Worm (Caenorhabditis elegans) whole organism, young adult: Measurements from ENCODE around the gene unk-1.

Experiments
- B0035.1 ChIP-seq: sonication (generic microtip); optimal IDR thresholded peaks from 2 replicates; lab custom pipeline; 2016; ENCODE audit warnings: missing genetic modification characterization, mild to moderate bottlenecking, missing compliant biosample characterization, missing genotype, missing genetic modification reagents
- C06A6.2 ChIP-seq: fragments of 200-800 bp; sonication (Bioruptor generic); conservative IDR thresholded peaks from 2 replicates; pipeline ENCODE4 v1.3.6; 2022; ENCODE audit warnings: missing genetic modification characterization, missing compliant biosample characterization
- F23B12.7 ChIP-seq: sonication (generic microtip); optimal IDR thresholded peaks from 2 replicates; lab custom pipeline; 2017; ENCODE audit warnings: missing genetic modification characterization, mild to moderate bottlenecking, missing compliant biosample characterization, antibody characterized with exemption, moderate library complexity; ENCODE audit not compliant: insufficient read depth
- F49E8.2 ChIP-seq: sonication (generic microtip); optimal IDR thresholded peaks from 3 replicates; lab custom pipeline; 2017; ENCODE audit warnings: missing genetic modification characterization, mild to moderate bottlenecking, missing compliant biosample characterization, antibody characterized with exemption, moderate library complexity; ENCODE audit not compliant: insufficient read depth
- F52B5.7 ChIP-seq: sonication (generic microtip); optimal IDR thresholded peaks from 2 replicates; lab custom pipeline; 2016; ENCODE audit warnings: mild to moderate bottlenecking, missing genetic modification characterization, missing compliant biosample characterization
- K11D2.4 ChIP-seq: fragments of 200-800 bp; sonication (Bioruptor generic); IDR thresholded peaks from 2 replicates; pipeline ENCODE4 v1.3.6; 2022; ENCODE audit warnings: missing genetic modification reagents, missing genetic modification characterization, missing compliant biosample characterization
- K12H6.12 ChIP-seq: fragments of 200-800 bp; sonication (Bioruptor generic); optimal IDR thresholded peaks from 2 replicates; lab custom pipeline; 2018; ENCODE audit warnings: mild to moderate bottlenecking, missing genetic modification characterization, missing compliant biosample characterization
- T26A5.8 ChIP-seq: sonication (generic microtip); optimal IDR thresholded peaks from 2 replicates; lab custom pipeline; 2016; ENCODE audit warnings: missing genetic modification characterization, missing compliant biosample characterization
- Y56A3A.18 ChIP-seq: fragments of 200-800 bp; sonication (Bioruptor generic); IDR thresholded peaks from 2 replicates; pipeline ENCODE4 v1.3.6; 2022; ENCODE audit warnings: missing genetic modification reagents, missing genetic modification characterization, missing compliant biosample characterization
- akir-1 ChIP-seq: fragments of 200-800 bp; sonication (Bioruptor generic); optimal IDR thresholded peaks from 2 replicates; lab custom pipeline; 2018; ENCODE audit warnings: mild to moderate bottlenecking, missing genetic modification characterization, moderate library complexity, missing compliant biosample characterization
- atf-7 ChIP-seq: sonication (generic microtip); optimal IDR thresholded peaks from 2 replicates; lab custom pipeline; 2017; ENCODE audit warnings: mild to moderate bottlenecking, missing genetic modification characterization, missing compliant biosample characterization
- attf-5 ChIP-seq: fragments of 200-800 bp; sonication (Bioruptor generic); optimal IDR thresholded peaks from 2 replicates; lab custom pipeline; 2018; ENCODE audit warnings: mild to moderate bottlenecking, missing genetic modification characterization, missing compliant biosample characterization
- attf-6 ChIP-seq: fragments of 200-800 bp; sonication (Bioruptor generic); IDR thresholded peaks from 2 replicates; pipeline ENCODE4 v1.3.6; 2022; ENCODE audit warnings: missing genetic modification reagents, missing genetic modification characterization, missing compliant biosample characterization
- bed-1 ChIP-seq: fragments of 200-800 bp; sonication (Bioruptor generic); IDR thresholded peaks from 2 replicates; pipeline ENCODE4 v1.3.6; 2022; ENCODE audit warnings: missing genetic modification reagents, missing genetic modification characterization, missing compliant biosample characterization
- bed-2 ChIP-seq: fragments of 200-800 bp; sonication (Bioruptor generic); IDR thresholded peaks from 2 replicates; pipeline ENCODE4 v1.3.6; 2022; ENCODE audit warnings: missing genetic modification reagents, missing genetic modification characterization, missing compliant biosample characterization
- cebp-1 ChIP-seq, 2 experiments: fragments of 200-800 bp in 1 of 2; sonication (Bioruptor generic) in 1 of 2; sonication (generic microtip) in 1 of 2; IDR thresholded peaks in 1 of 2; optimal IDR thresholded peaks in 1 of 2; 2 replicates each; pipeline versions ENCODE4 v1.3.6 to Lab custom; 2017 to 2022; ENCODE audit warnings: missing compliant biosample characterization in 2 of 2, missing genetic modification characterization in 2 of 2, mild to moderate bottlenecking in 1 of 2, missing genetic modification reagents in 1 of 2, moderate library complexity in 1 of 2
- ceh-27 ChIP-seq: fragments of 200-800 bp; sonication (Bioruptor generic); optimal IDR thresholded peaks from 2 replicates; lab custom pipeline; 2018; ENCODE audit warnings: mild to moderate bottlenecking, missing genetic modification characterization, moderate library complexity, missing compliant biosample characterization
- ceh-40 ChIP-seq: fragments of 200-800 bp; sonication (Bioruptor generic); IDR thresholded peaks from 2 replicates; pipeline ENCODE4 v1.3.6; 2022; ENCODE audit warnings: missing genetic modification characterization, missing compliant biosample characterization
- ceh-58 ChIP-seq: fragments of 200-800 bp; sonication (Bioruptor generic); IDR thresholded peaks from 2 replicates; pipeline ENCODE4 v1.3.6; 2022; ENCODE audit warnings: missing genetic modification characterization, missing compliant biosample characterization
- dox-1 ChIP-seq: fragments of 200-800 bp; sonication (Bioruptor generic); IDR thresholded peaks from 2 replicates; pipeline ENCODE4 v1.3.6; 2022; ENCODE audit warnings: missing genetic modification reagents, missing genetic modification characterization, missing compliant biosample characterization
- dpl-1 ChIP-seq: fragments of 150-350 bp; optimal IDR thresholded peaks from 2 replicates; lab custom pipeline; 2014; ENCODE audit warnings: missing biosample characterization, missing genetic modification reagents, missing genetic modification characterization
- egl-44 ChIP-seq: fragments of 200-800 bp; sonication (Bioruptor generic); IDR thresholded peaks from 2 replicates; pipeline ENCODE4 v1.3.6; 2022; ENCODE audit warnings: missing genetic modification reagents, missing genetic modification characterization, missing compliant biosample characterization
- fkh-3 ChIP-seq: sonication (generic microtip); optimal IDR thresholded peaks from 2 replicates; lab custom pipeline; 2016; ENCODE audit warnings: mild to moderate bottlenecking, missing genetic modification characterization, missing compliant biosample characterization
- hmg-1.2 ChIP-seq: fragments of 200-800 bp; sonication (Bioruptor generic); IDR thresholded peaks from 2 replicates; pipeline ENCODE4 v1.3.6; 2022; ENCODE audit warnings: missing genetic modification reagents, missing genetic modification characterization, missing compliant biosample characterization
- lin-35 ChIP-seq, 3 experiments: fragments of 150-350 bp in 2 of 3; sonication (generic microtip) in 1 of 3; optimal IDR thresholded peaks; 2 replicates each; lab custom pipeline; 2014 to 2018; ENCODE audit warnings: missing biosample characterization in 3 of 3, missing genetic modification characterization in 3 of 3, missing genetic modification reagents in 3 of 3
- lin-40 ChIP-seq: sonication (generic microtip); optimal IDR thresholded peaks from 2 replicates; lab custom pipeline; 2016; ENCODE audit warnings: missing genetic modification characterization, mild to moderate bottlenecking, missing compliant biosample characterization, missing genotype, missing genetic modification reagents
- lir-1 ChIP-seq: fragments of 200-800 bp; sonication (Bioruptor generic); conservative IDR thresholded peaks from 2 replicates; pipeline ENCODE4 v1.3.6; 2022; ENCODE audit warnings: missing genetic modification reagents, missing genetic modification characterization, missing compliant biosample characterization
- madf-3 ChIP-seq: fragments of 200-800 bp; sonication (Bioruptor generic); IDR thresholded peaks from 2 replicates; pipeline ENCODE4 v1.3.6; 2022; ENCODE audit warnings: missing genetic modification reagents, missing genetic modification characterization, missing compliant biosample characterization
- mcd-1 ChIP-seq: fragments of 200-800 bp; sonication (Bioruptor generic); IDR thresholded peaks from 2 replicates; pipeline ENCODE4 v1.3.6; 2022; ENCODE audit warnings: missing genetic modification reagents, missing genetic modification characterization, missing compliant biosample characterization
- mel-28 ChIP-seq: sonication (generic microtip); optimal IDR thresholded peaks from 2 replicates; lab custom pipeline; 2016; ENCODE audit warnings: borderline replicate concordance, mild to moderate bottlenecking, missing genetic modification characterization, missing compliant biosample characterization
- mes-4 ChIP-seq: sonication (generic microtip); optimal IDR thresholded peaks from 2 replicates; lab custom pipeline; 2016; ENCODE audit warnings: missing genotype, missing genetic modification characterization, missing compliant biosample characterization
- mxl-1 ChIP-seq: sonication (generic microtip); optimal IDR thresholded peaks from 2 replicates; lab custom pipeline; 2016; ENCODE audit warnings: missing genetic modification characterization, missing compliant biosample characterization
- nfya-1 ChIP-seq: sonication (generic microtip); optimal IDR thresholded peaks from 2 replicates; lab custom pipeline; 2017; ENCODE audit warnings: antibody characterized with exemption, missing compliant biosample characterization, missing genetic modification characterization, borderline replicate concordance; ENCODE audit not compliant: insufficient read depth
- nhr-27 ChIP-seq: fragments of 200-800 bp; sonication (Bioruptor generic); optimal IDR thresholded peaks from 2 replicates; lab custom pipeline; 2018; ENCODE audit warnings: mild to moderate bottlenecking, missing genetic modification characterization, moderate library complexity, missing compliant biosample characterization
- nhr-90 ChIP-seq: sonication (generic microtip); optimal IDR thresholded peaks from 2 replicates; lab custom pipeline; 2016; ENCODE audit warnings: missing genotype, mild to moderate bottlenecking, missing genetic modification characterization, missing compliant biosample characterization
- pha-4 ChIP-seq: fragments of 150-350 bp; sonication (generic microtip); optimal IDR thresholded peaks from 2 replicates; lab custom pipeline; 2014; ENCODE audit warnings: missing biosample characterization, missing genetic modification reagents, missing genetic modification characterization
- rcor-1 ChIP-seq: fragments of 200-800 bp; sonication (Bioruptor generic); IDR thresholded peaks from 2 replicates; pipeline ENCODE4 v1.3.6; 2022; ENCODE audit warnings: missing genetic modification reagents, missing genetic modification characterization, missing compliant biosample characterization
- rec-8 ChIP-seq, 2 experiments: sonication (generic microtip); optimal IDR thresholded peaks; 2 replicates each; lab custom pipeline; 2016; ENCODE audit warnings: mild to moderate bottlenecking in 2 of 2, missing genetic modification characterization in 2 of 2, missing genetic modification reagents in 2 of 2, missing genotype in 2 of 2, missing biosample characterization in 1 of 2, missing compliant biosample characterization in 1 of 2, moderate library complexity in 1 of 2
- snpc-1.3 ChIP-seq: sonication (generic microtip); optimal IDR thresholded peaks from 2 replicates; lab custom pipeline; 2017; ENCODE audit warnings: missing genetic modification characterization, mild to moderate bottlenecking, missing compliant biosample characterization, antibody characterized with exemption, moderate library complexity, missing genotype, missing genetic modification reagents; ENCODE audit not compliant: insufficient read depth
- snpc-3.4 ChIP-seq: sonication (generic microtip); optimal IDR thresholded peaks from 2 replicates; lab custom pipeline; 2017; ENCODE audit warnings: missing genetic modification characterization, mild to moderate bottlenecking, missing compliant biosample characterization, antibody characterized with exemption, moderate library complexity, missing genotype, missing genetic modification reagents
- snpc-4 ChIP-seq, 5 experiments: fragments of 150-350 bp in 1 of 5; sonication (generic microtip) in 4 of 5; optimal IDR thresholded peaks; 2 replicates each; lab custom pipeline; 2014 to 2018; ENCODE audit warnings: missing genetic modification characterization in 5 of 5, missing biosample characterization in 3 of 5, antibody characterized with exemption in 2 of 5, mild to moderate bottlenecking in 2 of 5, missing compliant biosample characterization in 2 of 5, missing genotype in 2 of 5, moderate library complexity in 2 of 5, missing genetic modification reagents in 1 of 5
- xnd-1 ChIP-seq: sonication (generic microtip); optimal IDR thresholded peaks from 2 replicates; lab custom pipeline; 2016; ENCODE audit warnings: missing genotype, missing genetic modification reagents, missing genetic modification characterization, missing compliant biosample characterization
- ztf-3 ChIP-seq: fragments of 200-800 bp; sonication (Bioruptor generic); optimal IDR thresholded peaks from 2 replicates; lab custom pipeline; 2018; ENCODE audit warnings: mild to moderate bottlenecking, missing genetic modification characterization, missing compliant biosample characterization
- ztf-6 ChIP-seq: fragments of 200-800 bp; sonication (Bioruptor generic); IDR thresholded peaks from 2 replicates; pipeline ENCODE4 v1.3.6; 2022; ENCODE audit warnings: missing genetic modification reagents, missing genetic modification characterization, missing compliant biosample characterization

The unk-1 gene

DNA sequence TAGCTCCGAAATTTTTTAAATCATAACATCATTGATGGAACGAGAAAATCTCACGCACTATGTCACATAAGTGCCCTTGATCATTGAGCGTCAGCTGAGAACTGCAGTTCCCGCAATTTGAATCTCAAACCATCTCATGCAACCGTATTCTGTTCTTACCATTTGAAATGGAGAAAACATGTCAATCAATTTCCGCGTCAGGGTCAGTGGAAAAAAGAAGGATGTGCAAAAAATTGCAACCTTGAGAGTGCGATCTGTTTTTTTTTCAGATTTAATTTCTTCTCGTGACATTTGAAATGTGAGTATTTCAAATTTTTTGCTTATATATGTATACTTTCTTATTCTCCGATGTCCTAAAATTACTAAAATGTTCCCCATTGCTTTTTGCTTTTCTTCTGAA lies 4.1 kb upstream of the unk-1 start:
- no peak for TF ChIP-seq pha-4 (tag; lab: Kevin White, UChicago)
- no peak for TF ChIP-seq egl-44 (GFP tag; lab: Robert Waterston, UW)
- TF ChIP-seq rcor-1 (GFP tag; lab: Robert Waterston, UW) = no peak
- no peak for TF ChIP-seq ztf-3 (GFP tag; lab: Kevin White, UChicago)
- TF ChIP-seq snpc-3.4 (tag; lab: Kevin White, UChicago) = no peak
- TF ChIP-seq hmg-1.2 = no peak
- no peak for TF ChIP-seq nhr-90 (tag; lab: Kevin White, UChicago)
- no peak for TF ChIP-seq B0035.1 (tag; lab: Kevin White, UChicago)
- no peak for TF ChIP-seq F52B5.7 (tag; lab: Kevin White, UChicago)
- TF ChIP-seq rec-8 (tag; optimal IDR thresholded peaks at IDR 0.05; lab: Kevin White, UChicago) = no peak
- no peak for TF ChIP-seq mxl-1 (tag; lab: Kevin White, UChicago)
- no peak for TF ChIP-seq madf-3 (GFP tag; lab: Robert Waterston, UW)
- no peak for TF ChIP-seq lin-40 (tag; lab: Kevin White, UChicago)
- no peak for TF ChIP-seq ceh-40

DNA sequence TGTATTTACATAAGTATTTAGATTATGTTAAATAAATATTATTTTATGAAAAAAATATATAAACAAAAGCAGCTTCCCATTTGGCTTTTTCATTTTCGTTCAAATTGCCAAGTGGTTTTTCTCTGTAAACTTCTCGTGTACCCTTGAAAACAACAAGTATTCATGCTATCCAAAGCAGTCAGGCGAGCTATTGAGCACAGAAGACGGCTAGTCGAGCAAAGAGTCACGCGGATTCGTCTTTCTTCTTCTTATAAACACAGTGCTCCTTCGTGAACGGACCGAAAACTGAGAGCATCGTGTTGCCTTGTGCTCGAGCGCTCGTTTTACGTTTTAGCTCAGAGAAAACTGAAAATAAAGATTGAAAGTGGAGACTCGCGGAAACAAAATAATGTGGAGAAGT lies 1.1 kb downstream of the unk-1 start:
- no peak for TF ChIP-seq nfya-1 (tag; lab: Kevin White, UChicago)
- TF ChIP-seq snpc-4 (GFP tag; optimal IDR thresholded peaks at IDR 0.05; lab: Kevin White, UChicago) = no peak
- no peak for TF ChIP-seq snpc-4 (tag; optimal IDR thresholded peaks at IDR 0.05; lab: Kevin White, UChicago)
- no peak for TF ChIP-seq ztf-6 (GFP tag; lab: Robert Waterston, UW)
- TF ChIP-seq F49E8.2 (tag; lab: Kevin White, UChicago) = no peak
- TF ChIP-seq ceh-27 = peak; percentile 25
- no peak for TF ChIP-seq cebp-1 (GFP tag; IDR thresholded peaks at IDR 0.05; lab: Robert Waterston, UW)
- peak; percentile 9 for TF ChIP-seq cebp-1 (tag; optimal IDR thresholded peaks at IDR 0.05; lab: Kevin White, UChicago)
- TF ChIP-seq lin-35 (GFP tag; optimal IDR thresholded peaks at IDR 0.05; lab: Kevin White, UChicago) = no peak
- no peak for TF ChIP-seq F23B12.7 (tag; lab: Kevin White, UChicago)
- TF ChIP-seq K12H6.12 = peak; percentile 18
- no peak for TF ChIP-seq snpc-1.3 (tag; lab: Kevin White, UChicago)
- no peak for TF ChIP-seq mxl-1 (tag; lab: Kevin White, UChicago)
- TF ChIP-seq dox-1 (GFP tag; lab: Robert Waterston, UW) = no peak
- no peak for TF ChIP-seq atf-7
- no peak for TF ChIP-seq K11D2.4 (GFP tag; lab: Robert Waterston, UW)
- TF ChIP-seq, all 124 proteins: peak for 3

- TF ChIP-seq snpc-3.4 (tag; lab: Kevin White, UChicago) (no peak), mcd-1 (peak; percentile 74), dpl-1 (no peak), mel-28 (tag; lab: Kevin White, UChicago) (no peak), attf-6 (no peak), lir-1 (0 out of 2 replicates have a peak, but pooled peaks have one; percentile 17), bed-2 (no peak), xnd-1 (tag; lab: Kevin White, UChicago) (no peak), Y56A3A.18 (GFP tag; lab: Robert Waterston, UW) (no peak), ceh-58 (GFP tag; lab: Robert Waterston, UW) (no peak), F49E8.2 (tag; lab: Kevin White, UChicago) (no peak), ceh-27 (no peak), attf-5 (peak; percentile 40), T26A5.8 (tag; lab: Kevin White, UChicago) (no peak), bed-1 (GFP tag; lab: Robert Waterston, UW) (no peak), mes-4 (tag; lab: Kevin White, UChicago) (no peak), rcor-1 (GFP tag; lab: Robert Waterston, UW) (peak; percentile 37; the same call in 1 of the 2 replicates), fkh-3 (tag; lab: Kevin White, UChicago) (no peak), nhr-27 (no peak), akir-1 (GFP tag; lab: Kevin White, UChicago) (no peak), C06A6.2 (peak; percentile 49; the same call in 1 of the 2 replicates)
These were observed 2.5 kb downstream of the unk-1 start for ce11 chrX:8017305-8017704.
